Fruit fly (Drosophila melanogaster) whole organism, wandering third instar larva: ENCODE results near the gene Xe7.

Experiments used
- Abd-B ChIP-seq: fragments of >200 bp; optimal IDR thresholded peaks from 2 replicates; lab custom pipeline; 2017; ENCODE audit warnings: missing biosample characterization, missing genetic modification characterization
- CG32264 ChIP-seq: fragments of 200-800 bp; sonication (Bioruptor generic); optimal IDR thresholded peaks from 2 replicates; lab custom pipeline; 2016; ENCODE audit warnings: missing biosample characterization, missing genetic modification characterization
- CG9705 ChIP-seq: fragments of 200-800 bp; sonication (Bioruptor generic); optimal IDR thresholded peaks from 2 replicates; lab custom pipeline; 2018; ENCODE audit warnings: missing biosample characterization, mild to moderate bottlenecking, missing genetic modification characterization
- Dfd ChIP-seq: fragments of >200 bp; optimal IDR thresholded peaks from 2 replicates; lab custom pipeline; 2017; ENCODE audit warnings: missing biosample characterization, missing genetic modification characterization
- Dif ChIP-seq: fragments of 200-275, 200-300 bp; sonication (Bioruptor generic); optimal IDR thresholded peaks from 2 replicates; lab custom pipeline; 2018; ENCODE audit warnings: missing biosample characterization, missing genetic modification characterization; ENCODE audit not compliant: partially characterized antibody
- GATAd ChIP-seq: sonication (Bioruptor generic); optimal IDR thresholded peaks from 2 replicates; lab custom pipeline; 2016; ENCODE audit warnings: missing biosample characterization, missing genetic modification characterization
- HLH106 ChIP-seq: fragments of 200-800 bp; optimal IDR thresholded peaks from 3 replicates; lab custom pipeline; 2019; ENCODE audit warnings: missing biosample characterization, mild to moderate bottlenecking, missing genetic modification characterization, moderate library complexity
- Hnf4 ChIP-seq: fragments of 200-800 bp; sonication (Bioruptor generic); optimal IDR thresholded peaks from 2 replicates; lab custom pipeline; 2016; ENCODE audit warnings: missing biosample characterization, mild to moderate bottlenecking, missing genetic modification characterization
- Hr78 ChIP-seq: fragments of >200 bp; optimal IDR thresholded peaks from 2 replicates; lab custom pipeline; 2017; ENCODE audit warnings: missing biosample characterization, missing genetic modification characterization
- Hr83 ChIP-seq: fragments of 200-300 bp; sonication (Bioruptor generic); optimal IDR thresholded peaks from 2 replicates; lab custom pipeline; 2016; ENCODE audit warnings: missing biosample characterization, mild to moderate bottlenecking, missing genetic modification characterization, moderate library complexity; ENCODE audit not compliant: poor library complexity, severe bottlenecking
- Jra ChIP-seq: sonication (Bioruptor generic); optimal IDR thresholded peaks from 2 replicates; lab custom pipeline; 2016; ENCODE audit warnings: missing biosample characterization, missing genetic modification characterization
- Mio ChIP-seq: sonication (Bioruptor generic); optimal IDR thresholded peaks from 2 replicates; lab custom pipeline; 2016; ENCODE audit warnings: missing biosample characterization, missing genetic modification characterization
- Myc ChIP-seq: fragments of >200 bp; optimal IDR thresholded peaks from 2 replicates; lab custom pipeline; 2017
- OdsH ChIP-seq: fragments of 200-800 bp; sonication (Bioruptor generic); optimal IDR thresholded peaks from 2 replicates; lab custom pipeline; 2016; ENCODE audit warnings: missing biosample characterization, mild to moderate bottlenecking, missing genetic modification characterization
- Rel ChIP-seq, 2 experiments: fragments of 200-800 bp; sonication (Bioruptor generic) in 1 of 2; optimal IDR thresholded peaks; 2 replicates in 1 of 2; 3 replicates in 1 of 2; lab custom pipeline; 2016 to 2019; ENCODE audit warnings: mild to moderate bottlenecking in 2 of 2, missing biosample characterization in 2 of 2, missing genetic modification characterization in 2 of 2, moderate library complexity in 1 of 2
- Sp1 ChIP-seq: fragments of 200-800 bp; sonication (Bioruptor generic); optimal IDR thresholded peaks from 3 replicates; lab custom pipeline; 2019; ENCODE audit warnings: missing biosample characterization, mild to moderate bottlenecking, missing genetic modification characterization, moderate library complexity
- Vsx2 ChIP-seq: fragments of 200-300, 225-300 bp; sonication (Bioruptor generic); optimal IDR thresholded peaks from 2 replicates; lab custom pipeline; 2018; ENCODE audit warnings: missing biosample characterization, missing genetic modification characterization; ENCODE audit not compliant: partially characterized antibody
- br ChIP-seq: fragments of 200-800 bp; sonication (Bioruptor generic); optimal IDR thresholded peaks from 2 replicates; lab custom pipeline; 2016; ENCODE audit warnings: missing biosample characterization, missing genetic modification characterization
- brk ChIP-seq: fragments of 200-800 bp; sonication (Bioruptor generic); optimal IDR thresholded peaks from 2 replicates; lab custom pipeline; 2016; ENCODE audit warnings: missing biosample characterization, mild to moderate bottlenecking, missing genetic modification characterization
- dmrt93B ChIP-seq: fragments of 200-800 bp; sonication (Bioruptor generic); optimal IDR thresholded peaks from 2 replicates; lab custom pipeline; 2018; ENCODE audit warnings: missing biosample characterization, mild to moderate bottlenecking, missing genetic modification characterization
- dsf ChIP-seq: sonication (Bioruptor generic); optimal IDR thresholded peaks from 2 replicates; lab custom pipeline; 2016; ENCODE audit warnings: missing biosample characterization, missing genetic modification characterization, borderline replicate concordance
- ey ChIP-seq: fragments of 200-800 bp; sonication (Bioruptor generic); optimal IDR thresholded peaks from 2 replicates; lab custom pipeline; 2016; ENCODE audit warnings: missing biosample characterization, missing genetic modification characterization
- foxo ChIP-seq, 2 experiments: fragments of 200-800 bp; sonication (Bioruptor generic); optimal IDR thresholded peaks; 2 replicates in 1 of 2; 3 replicates in 1 of 2; lab custom pipeline; 2016 to 2017; ENCODE audit warnings: missing biosample characterization in 2 of 2, missing genetic modification characterization in 2 of 2
- fru ChIP-seq: fragments of 200-800 bp; sonication (Bioruptor generic); optimal IDR thresholded peaks from 3 replicates; lab custom pipeline; 2016; ENCODE audit warnings: missing biosample characterization, mild to moderate bottlenecking, missing genetic modification characterization
- h ChIP-seq: fragments of 200-800 bp; sonication (Bioruptor generic); optimal IDR thresholded peaks from 3 replicates; lab custom pipeline; 2016; ENCODE audit warnings: missing biosample characterization, mild to moderate bottlenecking, missing genetic modification characterization
- jim ChIP-seq: fragments of 175-275, 200-325 bp; sonication (Bioruptor generic); optimal IDR thresholded peaks from 2 replicates; lab custom pipeline; 2016; ENCODE audit warnings: missing biosample characterization, mild to moderate bottlenecking, missing genetic modification characterization
- lola ChIP-seq: fragments of >200 bp; optimal IDR thresholded peaks from 2 replicates; lab custom pipeline; 2017; ENCODE audit warnings: missing biosample characterization, missing genetic modification characterization
- pan ChIP-seq: fragments of >200 bp; optimal IDR thresholded peaks from 2 replicates; lab custom pipeline; 2017
- psq ChIP-seq: fragments of 200-800 bp; sonication (Bioruptor generic); optimal IDR thresholded peaks from 3 replicates; lab custom pipeline; 2017; ENCODE audit warnings: missing biosample characterization, mild to moderate bottlenecking, missing genetic modification characterization, moderate library complexity
- rgr ChIP-seq: fragments of 200-800 bp; sonication (Bioruptor generic); optimal IDR thresholded peaks from 3 replicates; lab custom pipeline; 2016; ENCODE audit warnings: missing biosample characterization, mild to moderate bottlenecking, missing genetic modification characterization
- sage ChIP-seq: fragments of 200-800 bp; sonication (Bioruptor generic); optimal IDR thresholded peaks from 2 replicates; lab custom pipeline; 2016; ENCODE audit warnings: missing biosample characterization, mild to moderate bottlenecking, missing genetic modification characterization
- sv ChIP-seq: fragments of 200-800 bp; sonication (Bioruptor generic); optimal IDR thresholded peaks from 3 replicates; lab custom pipeline; 2016; ENCODE audit warnings: missing biosample characterization, missing genetic modification characterization
- tai ChIP-seq: sonication (Bioruptor generic); optimal IDR thresholded peaks from 2 replicates; lab custom pipeline; 2016; ENCODE audit warnings: missing biosample characterization, missing genetic modification characterization
- usp ChIP-seq: fragments of >200 bp; optimal IDR thresholded peaks from 2 replicates; lab custom pipeline; 2017; ENCODE audit warnings: missing biosample characterization, missing genetic modification characterization
- woc ChIP-seq: sonication (Bioruptor generic); optimal IDR thresholded peaks from 2 replicates; lab custom pipeline; 2016; ENCODE audit warnings: missing biosample characterization, mild to moderate bottlenecking, missing genetic modification characterization

The Xe7 gene

dm6 chr3R:5694461-5694860 lies 25.3 kb upstream of the Xe7 start:
- TF ChIP-seq foxo (GFP tag; optimal IDR thresholded peaks at IDR 0.05; lab: Kevin White, UChicago) (no peak), h (GFP tag; lab: Kevin White, UChicago) (peak; percentile 6)

- TF ChIP-seq HLH106 (tag; lab: Kevin White, UChicago) = no peak
These were observed 24.1 kb upstream of the Xe7 start, which contains the start of gene CG2104 for dm6 chr3R:5693186-5693585. Gene CG2104, minus strand, starts transcription at chr3R:5693286.

- TF ChIP-seq OdsH (GFP tag; lab: Kevin White, UChicago) (no peak), sv (GFP tag; lab: Kevin White, UChicago) (no peak), br (GFP tag; lab: Kevin White, UChicago) (no peak), Hr78 (GFP tag; lab: Kevin White, UChicago) (no peak), jim (GFP tag; lab: Kevin White, UChicago) (no peak), Myc (lab: Kevin White, UChicago) (no peak), Dfd (GFP tag; lab: Kevin White, UChicago) (no peak), Rel (GFP tag; optimal IDR thresholded peaks at IDR 0.05; lab: Kevin White, UChicago) (no peak), Rel (tag; optimal IDR thresholded peaks at IDR 0.05; lab: Kevin White, UChicago) (no peak)
These were observed 21.9 kb upstream of the Xe7 start for dm6 chr3R:5691042-5691441.

- TF ChIP-seq sage (GFP tag; lab: Kevin White, UChicago) = no peak
- peak; percentile 61 for TF ChIP-seq Dfd (GFP tag; lab: Kevin White, UChicago)
These were observed 20.5 kb upstream of the Xe7 start for dm6 chr3R:5689626-5690025.

- TF ChIP-seq foxo (GFP tag; optimal IDR thresholded peaks at IDR 0.05; lab: Kevin White, UChicago) (peak in 1 of 2 experiments; percentile 63), ey (GFP tag; lab: Kevin White, UChicago) (peak; percentile 36), fru (GFP tag; lab: Kevin White, UChicago) (peak; percentile 67), br (GFP tag; lab: Kevin White, UChicago) (peak; percentile 40), Rel (GFP tag; optimal IDR thresholded peaks at IDR 0.05; lab: Kevin White, UChicago) (no peak), Rel (tag; optimal IDR thresholded peaks at IDR 0.05; lab: Kevin White, UChicago) (no peak), Jra (GFP tag; lab: Kevin White, UChicago) (no peak), pan (lab: Kevin White, UChicago) (no peak), Vsx2 (no peak), usp (GFP tag; lab: Kevin White, UChicago) (no peak), sage (GFP tag; lab: Kevin White, UChicago) (no peak), OdsH (GFP tag; lab: Kevin White, UChicago) (peak; percentile 30), h (GFP tag; lab: Kevin White, UChicago) (peak; percentile 51), jim (GFP tag; lab: Kevin White, UChicago) (no peak), Abd-B (GFP tag; lab: Kevin White, UChicago) (no peak), woc (GFP tag; lab: Kevin White, UChicago) (peak; percentile 51), Myc (lab: Kevin White, UChicago) (no peak), Mio (GFP tag; lab: Kevin White, UChicago) (no peak), Dfd (GFP tag; lab: Kevin White, UChicago) (no peak), HLH106 (tag; lab: Kevin White, UChicago) (peak; percentile 51), Sp1 (GFP tag; lab: Kevin White, UChicago) (peak; percentile 16), brk (GFP tag; lab: Kevin White, UChicago) (no peak), Hnf4 (peak; percentile 30), dsf (GFP tag; lab: Kevin White, UChicago) (no peak), GATAd (no peak), rgr (peak; percentile 46)
- TF ChIP-seq, all 38 proteins: peak for 11
These were observed 17.1 kb upstream of the Xe7 start for dm6 chr3R:5686049-5686757.

dm6 chr3R:5685269-5686048 lies 16.3 kb upstream of the Xe7 start, which contains the start of the genes Rab23 and plx:
Gene Rab23, minus strand, starts transcription at chr3R:5685434.
Gene plx, plus strand, starts transcription at chr3R:5685855.
- TF ChIP-seq lola (GFP tag; lab: Kevin White, UChicago) (no peak), Jra (GFP tag; lab: Kevin White, UChicago) (peak; percentile 19), OdsH (GFP tag; lab: Kevin White, UChicago) (peak; percentile 4), Dif (GFP tag; lab: Kevin White, UChicago) (peak; percentile 51), ey (GFP tag; lab: Kevin White, UChicago) (no peak), fru (GFP tag; lab: Kevin White, UChicago) (no peak), Rel (GFP tag; optimal IDR thresholded peaks at IDR 0.05; lab: Kevin White, UChicago) (no peak), Rel (tag; optimal IDR thresholded peaks at IDR 0.05; lab: Kevin White, UChicago) (no peak), br (GFP tag; lab: Kevin White, UChicago) (no peak), CG9705 (GFP tag; lab: Kevin White, UChicago) (no peak), tai (GFP tag; lab: Kevin White, UChicago) (peak; percentile 31), dmrt93B (no peak), rgr (peak; percentile 39), h (GFP tag; lab: Kevin White, UChicago) (peak; percentile 29), psq (GFP tag; lab: Kevin White, UChicago) (no peak), Vsx2 (no peak), CG32264 (no peak), Abd-B (GFP tag; lab: Kevin White, UChicago) (no peak), Hr83 (GFP tag; lab: Kevin White, UChicago) (no peak), Mio (GFP tag; lab: Kevin White, UChicago) (no peak)
